Fruit fly (Drosophila melanogaster): ENCODE data around the gene snRNP-U1-C.

dm6 chr3R:18991721-18992120 is 8.3 kb upstream of the snRNP-U1-C start:
- peak; percentile 8 for TF ChIP-seq kay (GFP tag; ENCODE audit: borderline replicate concordance)
- no peak for TF ChIP-seq Clk (GFP tag; optimal IDR thresholded peaks at IDR 0.05)
- TF ChIP-seq Hr96 (GFP tag; optimal IDR thresholded peaks at IDR 0.05) = no peak
- TF ChIP-seq CG11617 (GFP tag; optimal IDR thresholded peaks at IDR 0.05) = no peak
- no peak for TF ChIP-seq CG5204 (GFP tag; optimal IDR thresholded peaks at IDR 0.05)
